Worm (Caenorhabditis elegans) whole organism, early embryonic: ENCODE measurements around the gene haly-1.

Experiments used
- B0310.2 ChIP-seq: sonication (generic microtip); optimal IDR thresholded peaks from 2 replicates; lab custom pipeline; 2016; ENCODE audit warnings: mild to moderate bottlenecking, missing genetic modification characterization, missing compliant biosample characterization
- ama-1 ChIP-seq: fragments of 150-350 bp; optimal IDR thresholded peaks from 2 replicates; lab custom pipeline; 2014
- hmg-4 ChIP-seq: fragments of 200-800 bp; sonication (Bioruptor generic); optimal IDR thresholded peaks from 2 replicates; lab custom pipeline; 2018; ENCODE audit warnings: mild to moderate bottlenecking, missing genetic modification characterization, missing compliant biosample characterization
- scrt-1 ChIP-seq: fragments of 200-800 bp; sonication (Bioruptor generic); IDR thresholded peaks from 2 replicates; pipeline ENCODE4 v1.3.6; 2022; ENCODE audit warnings: missing genetic modification characterization, missing compliant biosample characterization

- TF ChIP-seq ama-1 (no peak), hmg-4 (GFP tag; lab: Kevin White, UChicago) (no peak), scrt-1 (GFP tag; lab: Robert Waterston, UW) (no peak), B0310.2 (tag; lab: Kevin White, UChicago) (no peak)
Observed at ce11 chrX:10927136-10927535, 30.7 kb upstream of the haly-1 start.
